Fruit fly (Drosophila melanogaster): Measurements from ENCODE around the gene CG18649.

- TF ChIP-seq ey (GFP tag; optimal IDR thresholded peaks at IDR 0.05): peak; percentile 14
- peak; percentile 41 for TF ChIP-seq OdsH (GFP tag; optimal IDR thresholded peaks at IDR 0.05)
- TF ChIP-seq Jra (GFP tag; optimal IDR thresholded peaks at IDR 0.05): no peak
- TF ChIP-seq GATAd (GFP tag; optimal IDR thresholded peaks at IDR 0.05): no peak
- TF ChIP-seq fru (GFP tag; optimal IDR thresholded peaks at IDR 0.05): peak; percentile 45
- peak; percentile 46 for TF ChIP-seq lola (GFP tag; optimal IDR thresholded peaks at IDR 0.05)
- TF ChIP-seq Vsx2 (GFP tag; optimal IDR thresholded peaks at IDR 0.05; ENCODE audit: partially characterized antibody): no peak
- TF ChIP-seq Dfd (GFP tag; optimal IDR thresholded peaks at IDR 0.05): no peak
- TF ChIP-seq h (GFP tag; optimal IDR thresholded peaks at IDR 0.05): peak; percentile 61
Observed at dm6 chr3L:15094589-15095288, 40.8 kb upstream of the CG18649 start, which contains the start of the genes sstn, Plp and GlyRS.
